Fruit fly (Drosophila melanogaster): ENCODE data around the gene nebu.

Gene nebu

DNA sequence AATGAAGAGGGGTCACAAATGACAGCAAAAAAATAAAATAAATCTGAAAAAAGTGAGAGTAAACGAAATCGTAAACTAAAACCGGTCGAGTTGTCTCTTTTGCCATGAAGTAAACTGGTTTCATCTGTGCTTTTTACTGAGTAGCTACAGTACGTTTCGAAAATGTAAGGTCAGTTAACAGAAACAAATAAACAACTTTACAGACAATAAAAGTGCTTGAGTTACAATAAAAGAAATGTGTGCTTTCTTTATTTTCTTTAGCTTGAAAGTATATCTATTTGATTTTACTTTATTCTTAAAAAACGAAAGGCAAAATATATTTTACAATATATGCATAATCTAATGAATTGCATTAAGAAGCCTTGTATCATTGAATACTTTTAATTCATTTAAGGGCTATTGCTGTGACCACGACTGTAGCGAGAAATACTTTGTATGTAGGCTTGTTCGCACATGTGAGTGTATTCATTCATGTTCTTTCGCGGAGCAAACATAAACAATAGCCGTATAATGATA is 49.9 kb downstream of the nebu start (continued):
- TF ChIP-seq caup (GFP tag; optimal IDR thresholded peaks at IDR 0.05; ENCODE audit: severe bottlenecking) (peak; percentile 44), CG10654 (GFP tag; optimal IDR thresholded peaks at IDR 0.05) (peak; percentile 25), Elba2 (GFP tag; optimal IDR thresholded peaks at IDR 0.05) (no peak), CG32532 (GFP tag; IDR thresholded peaks at IDR 0.05) (peak; percentile 62), Rfx (GFP tag; IDR thresholded peaks at IDR 0.05) (peak; percentile 71), eve (GFP tag; optimal IDR thresholded peaks at IDR 0.05) (peak in 1 of 2 experiments; percentile 30), disco-r (GFP tag; optimal IDR thresholded peaks at IDR 0.05) (no peak), CG31224 (GFP tag; IDR thresholded peaks at IDR 0.05) (0 out of 2 replicates have a peak, but pooled peaks have one; percentile 10), CG12391 (tag; optimal IDR thresholded peaks at IDR 0.05) (peak; percentile 74), CG31441 (GFP tag; IDR thresholded peaks at IDR 0.05) (peak; percentile 56; the same call in 1 of the 2 replicates), nom (GFP tag; optimal IDR thresholded peaks at IDR 0.05) (peak; percentile 86), kah (GFP tag; optimal IDR thresholded peaks at IDR 0.05) (peak; percentile 23), sens (GFP tag) (peak; percentile 81), salm (tag; optimal IDR thresholded peaks at IDR 0.05) (peak; percentile 47), CG17359 (tag; optimal IDR thresholded peaks at IDR 0.05) (peak; percentile 69), CG14667 (GFP tag; IDR thresholded peaks at IDR 0.05) (peak; percentile 9; the same call in 1 of the 2 replicates), CG13296 (GFP tag; optimal IDR thresholded peaks at IDR 0.05) (peak; percentile 75), TFAM (GFP tag; optimal IDR thresholded peaks at IDR 0.05) (no peak), CG12155 (GFP tag; optimal IDR thresholded peaks at IDR 0.05) (peak; percentile 42), sd (tag; optimal IDR thresholded peaks at IDR 0.05) (peak; percentile 56), CG17328 (GFP tag; IDR thresholded peaks at IDR 0.05) (peak; percentile 24; the same call in 1 of the 2 replicates), jumu (GFP tag; optimal IDR thresholded peaks at IDR 0.05) (no peak), fu2 (GFP tag; optimal IDR thresholded peaks at IDR 0.05) (no peak), pita (GFP tag; optimal IDR thresholded peaks at IDR 0.05) (no peak), Mes4 (GFP tag; optimal IDR thresholded peaks at IDR 0.05) (no peak), Nf-YB (GFP tag; optimal IDR thresholded peaks at IDR 0.05) (peak; percentile 40), CG14014 (GFP tag; IDR thresholded peaks at IDR 0.05) (0 out of 2 replicates have a peak, but pooled peaks have one; percentile 48), CG9932 (GFP tag; IDR thresholded peaks at IDR 0.05) (peak; percentile 71), CG3163 (GFP tag; optimal IDR thresholded peaks at IDR 0.05) (no peak), tin (GFP tag; optimal IDR thresholded peaks at IDR 0.05) (peak; percentile 20), CG32772 (GFP tag; IDR thresholded peaks at IDR 0.05) (no peak), Spps (tag; optimal IDR thresholded peaks at IDR 0.05) (peak; percentile 3), al (GFP tag; IDR thresholded peaks at IDR 0.05) (0 out of 2 replicates have a peak, but pooled peaks have one; percentile 31), CG4617 (GFP tag; optimal IDR thresholded peaks at IDR 0.05; ENCODE audit: borderline replicate concordance) (no peak), sisA (GFP tag; IDR thresholded peaks at IDR 0.05) (no peak), D (optimal IDR thresholded peaks at IDR 0.05) (no peak), D (GFP tag; optimal IDR thresholded peaks at IDR 0.05) (peak; percentile 8), ci (GFP tag; IDR thresholded peaks at IDR 0.05) (no peak), Dip3 (GFP tag; optimal IDR thresholded peaks at IDR 0.05) (peak; percentile 36), org-1 (GFP tag; optimal IDR thresholded peaks at IDR 0.05) (peak; percentile 47), CG2712 (tag; optimal IDR thresholded peaks at IDR 0.05) (peak; percentile 79)

dm6 chr3L:12791679-12792229 is 51.2 kb downstream of the nebu start:
- peak; percentile 94 for TF ChIP-seq exex (tag; optimal IDR thresholded peaks at IDR 0.05)
- TF ChIP-seq Med (GFP tag): peak; percentile 68
- peak; percentile 90 for TF ChIP-seq CG34376 (GFP tag; optimal IDR thresholded peaks at IDR 0.05)
- peak; percentile 2 for TF ChIP-seq B-H2 (GFP tag; optimal IDR thresholded peaks at IDR 0.05)
- TF ChIP-seq caup (GFP tag; optimal IDR thresholded peaks at IDR 0.05; ENCODE audit: severe bottlenecking): no peak
- TF ChIP-seq CG3995 (GFP tag; optimal IDR thresholded peaks at IDR 0.05): peak; percentile 73
- TF ChIP-seq Dip3 (GFP tag; optimal IDR thresholded peaks at IDR 0.05): no peak
- peak; percentile 43 for TF ChIP-seq sug (tag; optimal IDR thresholded peaks at IDR 0.05)
- no peak for TF ChIP-seq Gug (GFP tag; IDR thresholded peaks at IDR 0.05)
- TF ChIP-seq CG31224 (GFP tag; IDR thresholded peaks at IDR 0.05): no peak
- TF ChIP-seq sd (tag; optimal IDR thresholded peaks at IDR 0.05): peak; percentile 34
- peak; percentile 56 for TF ChIP-seq grn (GFP tag; optimal IDR thresholded peaks at IDR 0.05)
- peak; percentile 16 for TF ChIP-seq sens (GFP tag)
- peak; percentile 73 for TF ChIP-seq mirr (GFP tag; optimal IDR thresholded peaks at IDR 0.05)
